Worm (Caenorhabditis elegans) whole organism, late embryonic: ENCODE measurements around the gene C06E2.5.
A peak's percentile ranks its signal among the peaks of the same experiment; 100 is the strongest.

Experiments used
- C08G9.2 ChIP-seq: sonication (generic microtip); optimal IDR thresholded peaks from 2 replicates; lab custom pipeline; 2016; ENCODE audit warnings: mild to moderate bottlenecking, missing genetic modification characterization, moderate library complexity, missing compliant biosample characterization
- C38D4.7 ChIP-seq: fragments of 200-800 bp; sonication (Bioruptor generic); optimal IDR thresholded peaks from 2 replicates; lab custom pipeline; 2018; ENCODE audit warnings: mild to moderate bottlenecking, missing genetic modification characterization, moderate library complexity, missing compliant biosample characterization
- K02D7.2 ChIP-seq: sonication (generic microtip); optimal IDR thresholded peaks from 2 replicates; lab custom pipeline; 2017; ENCODE audit warnings: mild to moderate bottlenecking, missing genetic modification characterization, missing compliant biosample characterization
- K09A11.1 ChIP-seq: sonication (generic microtip); optimal IDR thresholded peaks from 2 replicates; lab custom pipeline; 2017; ENCODE audit warnings: antibody characterized with exemption, mild to moderate bottlenecking, missing genetic modification characterization, missing compliant biosample characterization; ENCODE audit not compliant: insufficient read depth
- Y22D7AL.16 ChIP-seq: sonication (generic microtip); optimal IDR thresholded peaks from 2 replicates; lab custom pipeline; 2016; ENCODE audit warnings: missing genetic modification characterization, missing compliant biosample characterization
- ahr-1 ChIP-seq: sonication (generic microtip); optimal IDR thresholded peaks from 2 replicates; lab custom pipeline; 2016; ENCODE audit warnings: missing genetic modification characterization, missing compliant biosample characterization
- ceh-14 ChIP-seq: sonication (generic microtip); optimal IDR thresholded peaks from 2 replicates; lab custom pipeline; 2016; ENCODE audit warnings: missing genotype, missing genetic modification characterization, missing compliant biosample characterization
- ceh-18 ChIP-seq: sonication (generic microtip); optimal IDR thresholded peaks from 2 replicates; lab custom pipeline; 2016; ENCODE audit warnings: missing genetic modification characterization, missing compliant biosample characterization
- ceh-19 ChIP-seq: fragments of 200-800 bp; sonication (Bioruptor generic); optimal IDR thresholded peaks from 2 replicates; lab custom pipeline; 2018; ENCODE audit warnings: mild to moderate bottlenecking, missing genetic modification characterization, missing compliant biosample characterization
- ceh-22 ChIP-seq: sonication (generic microtip); optimal IDR thresholded peaks from 2 replicates; lab custom pipeline; 2017; ENCODE audit warnings: missing biosample characterization, missing genetic modification characterization
- ceh-24 ChIP-seq: sonication (generic microtip); optimal IDR thresholded peaks from 2 replicates; lab custom pipeline; 2016; ENCODE audit warnings: mild to moderate bottlenecking, missing genetic modification characterization, missing compliant biosample characterization
- ceh-31 ChIP-seq: sonication (generic microtip); optimal IDR thresholded peaks from 2 replicates; lab custom pipeline; 2016; ENCODE audit warnings: missing genetic modification characterization, missing compliant biosample characterization
- ceh-48 ChIP-seq: sonication (generic microtip); optimal IDR thresholded peaks from 2 replicates; lab custom pipeline; 2016; ENCODE audit warnings: missing genetic modification characterization, inconsistent platforms, missing compliant biosample characterization
- elt-2 ChIP-seq: sonication (generic microtip); optimal IDR thresholded peaks from 2 replicates; lab custom pipeline; 2016; ENCODE audit warnings: missing genetic modification reagents, missing genetic modification characterization, missing compliant biosample characterization
- elt-4 ChIP-seq: sonication (generic microtip); optimal IDR thresholded peaks from 2 replicates; lab custom pipeline; 2016; ENCODE audit warnings: missing genetic modification characterization, missing compliant biosample characterization
- ets-4 ChIP-seq: sonication (generic microtip); optimal IDR thresholded peaks from 2 replicates; lab custom pipeline; 2016; ENCODE audit warnings: missing genetic modification characterization, missing compliant biosample characterization
- eyg-1 ChIP-seq: sonication (generic microtip); optimal IDR thresholded peaks from 2 replicates; lab custom pipeline; 2016; ENCODE audit warnings: missing genotype, missing genetic modification characterization, missing compliant biosample characterization
- fkh-10 ChIP-seq: fragments of 150-350 bp; optimal IDR thresholded peaks from 2 replicates; lab custom pipeline; 2014; ENCODE audit warnings: missing biosample characterization, missing genetic modification reagents, missing genetic modification characterization
- gmeb-2 ChIP-seq: sonication (generic microtip); optimal IDR thresholded peaks from 2 replicates; lab custom pipeline; 2016; ENCODE audit warnings: missing genetic modification characterization, inconsistent platforms, missing compliant biosample characterization
- hlh-15 ChIP-seq: sonication (generic microtip); optimal IDR thresholded peaks from 2 replicates; lab custom pipeline; 2016; ENCODE audit warnings: missing genetic modification characterization, missing compliant biosample characterization
- hlh-6 ChIP-seq: sonication (generic microtip); optimal IDR thresholded peaks from 2 replicates; lab custom pipeline; 2016; ENCODE audit warnings: missing genotype, missing genetic modification characterization, missing compliant biosample characterization
- lim-6 ChIP-seq: sonication (generic microtip); optimal IDR thresholded peaks from 2 replicates; lab custom pipeline; 2016; ENCODE audit warnings: missing genetic modification characterization, missing compliant biosample characterization
- lin-11 ChIP-seq: fragments of 200-800 bp; sonication (Bioruptor generic); optimal IDR thresholded peaks from 2 replicates; lab custom pipeline; 2018; ENCODE audit warnings: mild to moderate bottlenecking, missing genetic modification characterization, missing compliant biosample characterization
- mec-3 ChIP-seq: sonication (generic microtip); optimal IDR thresholded peaks from 2 replicates; lab custom pipeline; 2016; ENCODE audit warnings: borderline replicate concordance, missing genetic modification characterization, missing compliant biosample characterization
- nfya-1 ChIP-seq: sonication (generic microtip); optimal IDR thresholded peaks from 2 replicates; lab custom pipeline; 2017; ENCODE audit warnings: missing genetic modification characterization, mild to moderate bottlenecking, missing compliant biosample characterization, antibody characterized with exemption, moderate library complexity
- nhr-11 ChIP-seq: fragments of 150-350 bp; optimal IDR thresholded peaks from 2 replicates; lab custom pipeline; 2014; ENCODE audit warnings: missing biosample characterization, missing genetic modification characterization
- pat-9 ChIP-seq: fragments of 200-800 bp; sonication (Bioruptor generic); optimal IDR thresholded peaks from 2 replicates; lab custom pipeline; 2018; ENCODE audit warnings: mild to moderate bottlenecking, missing genetic modification characterization, moderate library complexity, missing compliant biosample characterization
- pqm-1 ChIP-seq: sonication (generic microtip); optimal IDR thresholded peaks from 2 replicates; lab custom pipeline; 2016; ENCODE audit warnings: missing genetic modification characterization, missing compliant biosample characterization
- ref-2 ChIP-seq: sonication (generic microtip); optimal IDR thresholded peaks from 2 replicates; lab custom pipeline; 2016; ENCODE audit warnings: missing genetic modification characterization, missing compliant biosample characterization
- rnt-1 ChIP-seq: sonication (generic microtip); optimal IDR thresholded peaks from 2 replicates; lab custom pipeline; 2016; ENCODE audit warnings: missing genetic modification characterization, missing compliant biosample characterization
- tbx-7 ChIP-seq: sonication (generic microtip); optimal IDR thresholded peaks from 2 replicates; lab custom pipeline; 2016; ENCODE audit warnings: missing genotype, missing genetic modification characterization, missing compliant biosample characterization
- ttx-3 ChIP-seq: sonication (generic microtip); optimal IDR thresholded peaks from 2 replicates; lab custom pipeline; 2016; ENCODE audit warnings: missing genetic modification reagents, missing genetic modification characterization, missing compliant biosample characterization
- unc-55 ChIP-seq: sonication (generic microtip); optimal IDR thresholded peaks from 2 replicates; lab custom pipeline; 2017; ENCODE audit warnings: missing biosample characterization, missing genetic modification reagents, missing genetic modification characterization

Gene C06E2.5

ce11 chrX:8891393-8891953 is 33.7 kb upstream of the C06E2.5 start:
- peak; percentile 74 for TF ChIP-seq elt-2
- TF ChIP-seq K02D7.2 (tag; lab: Kevin White, UChicago), result no peak

- no peak for TF ChIP-seq gmeb-2
- TF ChIP-seq ceh-22, result no peak
- TF ChIP-seq elt-4 (tag; lab: Kevin White, UChicago), result no peak
- no peak for TF ChIP-seq mec-3 (tag; lab: Kevin White, UChicago)
- TF ChIP-seq nhr-11 (tag; lab: Kevin White, UChicago), result no peak
- TF ChIP-seq pqm-1 (tag; lab: Kevin White, UChicago), result no peak
- TF ChIP-seq nfya-1, result no peak
- no peak for TF ChIP-seq ttx-3 (tag; lab: Kevin White, UChicago)
These were observed 32.5 kb upstream of the C06E2.5 start for ce11 chrX:8890251-8890755.

ce11 chrX:8888835-8889234 is 31.1 kb upstream of the C06E2.5 start:
- TF ChIP-seq gmeb-2 (no peak), rnt-1 (tag; lab: Kevin White, UChicago) (peak; percentile 7), ceh-14 (tag; lab: Kevin White, UChicago) (no peak), unc-55 (GFP tag; lab: Kevin White, UChicago) (peak; percentile 33), ceh-48 (no peak), ceh-31 (tag; lab: Kevin White, UChicago) (peak; percentile 28)

- TF ChIP-seq ceh-31 (tag; lab: Kevin White, UChicago) (no peak), eyg-1 (no peak), ets-4 (no peak), fkh-10 (GFP tag; lab: Kevin White, UChicago) (no peak), lim-6 (no peak), pat-9 (tag; lab: Kevin White, UChicago) (no peak), ceh-19 (GFP tag; lab: Kevin White, UChicago) (no peak), ceh-14 (tag; lab: Kevin White, UChicago) (no peak), C08G9.2 (tag; lab: Kevin White, UChicago) (no peak), Y22D7AL.16 (tag; lab: Kevin White, UChicago) (no peak), nhr-11 (tag; lab: Kevin White, UChicago) (no peak), nfya-1 (no peak), elt-2 (no peak), ref-2 (tag; lab: Kevin White, UChicago) (no peak), ceh-24 (tag; lab: Kevin White, UChicago) (no peak)
These were observed 24.4 kb upstream of the C06E2.5 start for ce11 chrX:8882162-8882561.

ce11 chrX:8879349-8879748 is 21.6 kb upstream of the C06E2.5 start, which contains the start of gene C06E2.2:
TSS of gene C06E2.2 (plus strand) at chrX:8879649.
- no peak for TF ChIP-seq K09A11.1
- no peak for TF ChIP-seq mec-3 (tag; lab: Kevin White, UChicago)
- TF ChIP-seq hlh-15, result no peak
- TF ChIP-seq hlh-6, result no peak
- no peak for TF ChIP-seq ceh-24 (tag; lab: Kevin White, UChicago)
- no peak for TF ChIP-seq C38D4.7 (GFP tag; lab: Kevin White, UChicago)
- no peak for TF ChIP-seq ceh-18
- TF ChIP-seq ahr-1, result no peak
- no peak for TF ChIP-seq nfya-1
- TF ChIP-seq tbx-7 (tag; lab: Kevin White, UChicago), result no peak
- TF ChIP-seq ceh-22, result no peak
- no peak for TF ChIP-seq lin-11 (tag; lab: Kevin White, UChicago)
